Worm (Caenorhabditis elegans): ENCODE measurements around the gene F17A2.16.

Gene F17A2.16

DNA sequence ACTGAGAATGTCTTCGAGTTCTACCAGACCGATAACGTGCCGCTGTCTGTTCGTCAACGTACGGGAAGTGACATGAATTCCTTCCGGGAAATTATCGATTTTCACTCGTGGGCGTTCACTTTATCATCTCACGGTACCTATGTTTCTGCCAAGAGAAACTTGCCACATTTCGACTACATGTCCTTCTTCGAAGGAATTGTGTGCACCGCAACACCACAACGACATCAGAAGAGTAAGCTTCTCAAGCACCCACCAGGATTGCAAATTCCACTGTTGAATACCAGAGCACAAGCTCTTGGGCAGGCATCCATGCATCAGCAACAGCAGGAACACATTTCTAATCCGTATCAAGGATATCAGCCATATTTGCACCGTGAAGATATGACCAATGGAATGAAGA is 24.1 kb upstream of the F17A2.16 start:
- no peak for TF ChIP-seq ceh-36 (tag; optimal IDR thresholded peaks at IDR 0.05)
- TF ChIP-seq hmg-4 (GFP tag; optimal IDR thresholded peaks at IDR 0.05), result no peak
- TF ChIP-seq sea-1 (GFP tag; conservative IDR thresholded peaks at IDR 0.05), result no peak
- TF ChIP-seq F13C5.2 (tag; optimal IDR thresholded peaks at IDR 0.05), result no peak
- no peak for TF ChIP-seq hmbx-1 (tag; optimal IDR thresholded peaks at IDR 0.05)
- no peak for TF ChIP-seq ceh-13 (GFP tag; optimal IDR thresholded peaks at IDR 0.05)
- TF ChIP-seq ama-1 (optimal IDR thresholded peaks at IDR 0.05), result no peak
- no peak for TF ChIP-seq aly-1 (tag; optimal IDR thresholded peaks at IDR 0.05)
- no peak for TF ChIP-seq pes-1 (GFP tag; IDR thresholded peaks at IDR 0.05)
- TF ChIP-seq tbx-11 (GFP tag; IDR thresholded peaks at IDR 0.05), result no peak
- TF ChIP-seq B0310.2 (tag; optimal IDR thresholded peaks at IDR 0.05), result no peak
- TF ChIP-seq scrt-1 (GFP tag; IDR thresholded peaks at IDR 0.05), result no peak
- no peak for TF ChIP-seq ets-7 (tag; optimal IDR thresholded peaks at IDR 0.05)
- TF ChIP-seq tra-4 (tag; optimal IDR thresholded peaks at IDR 0.05), result no peak
- no peak for TF ChIP-seq flt-1 (GFP tag; IDR thresholded peaks at IDR 0.05)
- TF ChIP-seq hnd-1 (tag; optimal IDR thresholded peaks at IDR 0.05), result no peak
- no peak for TF ChIP-seq tbx-37 (GFP tag; conservative IDR thresholded peaks at IDR 0.05)

DNA sequence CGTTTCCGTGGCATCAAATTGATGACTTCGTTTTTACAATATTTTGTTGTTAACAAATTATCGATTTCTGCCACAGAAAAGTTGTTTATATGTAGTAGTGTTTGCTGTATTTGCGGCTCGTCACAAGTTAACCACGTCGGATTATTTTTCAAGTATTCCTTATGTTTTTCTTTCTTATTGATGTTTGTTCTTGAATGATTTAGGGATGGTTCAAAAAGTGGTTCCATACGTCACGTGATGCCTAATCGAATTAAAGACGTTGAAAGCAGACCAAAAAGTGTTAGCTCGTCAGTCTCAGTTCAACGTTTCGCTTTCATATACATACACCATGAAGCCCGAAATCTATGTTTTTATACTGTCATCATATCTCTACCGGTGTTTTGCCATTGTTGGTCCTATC is 22.8 kb upstream of the F17A2.16 start, which contains the start of gene lips-2:
lips-2 (plus strand) TSS at position 301 of the 400 bp plus-strand sequence.
- TF ChIP-seq flt-1 (GFP tag; IDR thresholded peaks at IDR 0.05) (no peak), ets-7 (tag; optimal IDR thresholded peaks at IDR 0.05) (no peak), ceh-36 (tag; optimal IDR thresholded peaks at IDR 0.05) (no peak), tra-4 (tag; optimal IDR thresholded peaks at IDR 0.05) (no peak), aly-1 (tag; optimal IDR thresholded peaks at IDR 0.05) (no peak), F13C5.2 (tag; optimal IDR thresholded peaks at IDR 0.05) (no peak), ceh-13 (GFP tag; optimal IDR thresholded peaks at IDR 0.05) (no peak)

DNA sequence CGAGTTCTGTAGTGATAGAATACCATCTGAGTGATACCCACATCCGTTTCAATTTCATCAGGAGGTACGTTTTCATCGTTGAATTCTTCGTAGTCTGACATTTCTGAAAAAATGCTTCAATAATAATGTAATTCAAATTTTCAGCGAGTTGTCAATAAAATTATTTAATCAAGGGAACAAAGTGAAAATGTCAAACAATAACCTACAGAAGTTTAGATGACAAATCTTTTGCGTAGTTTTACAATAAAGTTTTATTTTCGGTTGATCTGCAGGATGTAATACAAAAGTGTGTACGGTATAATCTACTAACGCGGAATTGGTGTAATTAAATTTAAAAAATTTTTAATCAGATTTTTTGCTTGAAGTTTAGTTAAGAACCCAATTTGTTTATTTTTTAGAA is 20.0 kb upstream of the F17A2.16 start, which contains the start of gene C04B4.5:
C04B4.5 (minus strand) TSS at position 101 of the 400 bp plus-strand sequence.
- TF ChIP-seq tra-4 (tag; optimal IDR thresholded peaks at IDR 0.05) (no peak), hmbx-1 (tag; optimal IDR thresholded peaks at IDR 0.05) (no peak), ama-1 (optimal IDR thresholded peaks at IDR 0.05) (no peak), ceh-36 (tag; optimal IDR thresholded peaks at IDR 0.05) (no peak), ceh-13 (GFP tag; optimal IDR thresholded peaks at IDR 0.05) (no peak), tbx-37 (GFP tag; conservative IDR thresholded peaks at IDR 0.05) (no peak), B0310.2 (tag; optimal IDR thresholded peaks at IDR 0.05) (no peak), hnd-1 (tag; optimal IDR thresholded peaks at IDR 0.05) (no peak), pes-1 (GFP tag; IDR thresholded peaks at IDR 0.05) (no peak), hmg-4 (GFP tag; optimal IDR thresholded peaks at IDR 0.05) (no peak), sea-1 (GFP tag; conservative IDR thresholded peaks at IDR 0.05) (no peak), flt-1 (GFP tag; IDR thresholded peaks at IDR 0.05) (no peak), F13C5.2 (tag; optimal IDR thresholded peaks at IDR 0.05) (no peak), aly-1 (tag; optimal IDR thresholded peaks at IDR 0.05) (no peak), scrt-1 (GFP tag; IDR thresholded peaks at IDR 0.05) (no peak), ets-7 (tag; optimal IDR thresholded peaks at IDR 0.05) (no peak), tbx-11 (GFP tag; IDR thresholded peaks at IDR 0.05) (no peak)

DNA sequence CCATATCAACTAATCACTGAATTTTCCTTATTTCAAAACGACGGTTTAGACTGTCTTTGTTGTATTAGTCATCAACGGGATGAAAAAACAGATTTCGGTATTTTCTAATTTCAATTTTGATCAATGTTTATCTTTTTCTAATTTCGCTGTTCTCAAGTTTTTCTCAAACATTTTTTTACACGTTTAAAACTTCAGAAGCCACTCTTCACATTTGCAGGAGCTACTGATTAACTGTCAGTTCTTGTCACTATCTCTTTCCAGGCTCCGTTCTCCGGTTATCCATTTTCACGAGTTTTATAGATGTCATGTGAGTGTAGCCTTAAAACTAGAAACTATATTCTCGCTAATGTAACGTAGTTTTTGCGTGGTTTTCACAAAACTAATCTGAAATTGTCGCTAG is 17.7 kb upstream of the F17A2.16 start, which contains the start of gene C04B4.4:
C04B4.4 (plus strand) TSS at position 301 of the 400 bp plus-strand sequence.
- TF ChIP-seq ama-1 (optimal IDR thresholded peaks at IDR 0.05) (no peak), F13C5.2 (tag; optimal IDR thresholded peaks at IDR 0.05) (no peak), tra-4 (tag; optimal IDR thresholded peaks at IDR 0.05) (no peak), tbx-11 (GFP tag; IDR thresholded peaks at IDR 0.05) (no peak), flt-1 (GFP tag; IDR thresholded peaks at IDR 0.05) (no peak), ceh-36 (tag; optimal IDR thresholded peaks at IDR 0.05) (no peak), hmbx-1 (tag; optimal IDR thresholded peaks at IDR 0.05) (no peak), hnd-1 (tag; optimal IDR thresholded peaks at IDR 0.05) (no peak), B0310.2 (tag; optimal IDR thresholded peaks at IDR 0.05) (no peak), sea-1 (GFP tag; conservative IDR thresholded peaks at IDR 0.05) (no peak), hmg-4 (GFP tag; optimal IDR thresholded peaks at IDR 0.05) (no peak), tbx-37 (GFP tag; conservative IDR thresholded peaks at IDR 0.05) (no peak), aly-1 (tag; optimal IDR thresholded peaks at IDR 0.05) (no peak), ets-7 (tag; optimal IDR thresholded peaks at IDR 0.05) (no peak), pes-1 (GFP tag; IDR thresholded peaks at IDR 0.05) (no peak), ceh-13 (GFP tag; optimal IDR thresholded peaks at IDR 0.05) (no peak)

DNA sequence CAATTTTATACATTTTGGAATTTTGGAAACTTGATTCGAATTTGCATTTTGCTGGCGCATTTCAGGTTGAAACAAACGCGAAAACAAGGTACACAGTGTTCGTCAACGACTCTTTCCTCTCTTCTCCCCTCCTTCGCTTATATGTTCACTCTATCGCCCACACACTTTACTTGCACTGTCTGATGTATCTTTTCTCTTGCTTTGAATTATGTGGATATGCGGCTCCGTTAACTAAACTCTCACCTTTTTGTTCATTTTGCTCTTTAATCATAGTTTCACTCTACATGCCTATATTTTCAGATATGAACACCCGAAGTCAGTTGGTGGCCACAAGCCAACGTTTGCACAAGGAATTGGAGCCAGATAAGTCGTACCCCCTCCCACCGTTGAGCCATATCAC is 14.0 kb upstream of the F17A2.16 start, which contains the start of gene W06D11.1:
W06D11.1 (plus strand) TSS at position 301 of the 400 bp plus-strand sequence.
- TF ChIP-seq hnd-1 (tag; optimal IDR thresholded peaks at IDR 0.05), result no peak
- no peak for TF ChIP-seq ceh-36 (tag; optimal IDR thresholded peaks at IDR 0.05)
- TF ChIP-seq pes-1 (GFP tag; IDR thresholded peaks at IDR 0.05), result no peak
- TF ChIP-seq aly-1 (tag; optimal IDR thresholded peaks at IDR 0.05), result no peak

DNA sequence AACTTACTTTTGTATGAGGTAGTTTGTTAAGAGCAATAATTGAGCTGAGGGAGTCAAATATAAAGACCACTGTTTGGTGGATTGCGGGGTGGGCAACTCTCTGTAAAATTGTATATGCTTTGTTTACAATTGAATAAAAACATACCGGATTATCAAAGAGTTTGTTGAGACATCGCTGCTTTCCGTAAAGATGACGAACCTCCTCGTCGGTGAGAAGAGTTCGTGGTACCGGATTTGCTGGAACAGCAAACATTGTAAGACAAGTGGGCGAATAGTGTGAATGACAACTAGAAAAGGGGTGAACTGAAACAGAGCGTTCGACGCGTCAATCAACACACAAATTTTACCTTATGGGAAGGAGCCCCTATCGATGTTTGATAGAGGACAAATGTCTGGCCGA is 11.9 kb upstream of the F17A2.16 start, which contains the start of gene W06D11.2:
W06D11.2 (minus strand) TSS at position 339 of the 400 bp plus-strand sequence.
- no peak for TF ChIP-seq scrt-1 (GFP tag; IDR thresholded peaks at IDR 0.05)
- TF ChIP-seq tbx-37 (GFP tag; conservative IDR thresholded peaks at IDR 0.05), result no peak
- no peak for TF ChIP-seq hnd-1 (tag; optimal IDR thresholded peaks at IDR 0.05)
- no peak for TF ChIP-seq sea-1 (GFP tag; conservative IDR thresholded peaks at IDR 0.05)
- TF ChIP-seq pes-1 (GFP tag; IDR thresholded peaks at IDR 0.05), result no peak
- no peak for TF ChIP-seq ceh-13 (GFP tag; optimal IDR thresholded peaks at IDR 0.05)
- TF ChIP-seq tra-4 (tag; optimal IDR thresholded peaks at IDR 0.05), result no peak
- no peak for TF ChIP-seq hmbx-1 (tag; optimal IDR thresholded peaks at IDR 0.05)
- no peak for TF ChIP-seq hmg-4 (GFP tag; optimal IDR thresholded peaks at IDR 0.05)

DNA sequence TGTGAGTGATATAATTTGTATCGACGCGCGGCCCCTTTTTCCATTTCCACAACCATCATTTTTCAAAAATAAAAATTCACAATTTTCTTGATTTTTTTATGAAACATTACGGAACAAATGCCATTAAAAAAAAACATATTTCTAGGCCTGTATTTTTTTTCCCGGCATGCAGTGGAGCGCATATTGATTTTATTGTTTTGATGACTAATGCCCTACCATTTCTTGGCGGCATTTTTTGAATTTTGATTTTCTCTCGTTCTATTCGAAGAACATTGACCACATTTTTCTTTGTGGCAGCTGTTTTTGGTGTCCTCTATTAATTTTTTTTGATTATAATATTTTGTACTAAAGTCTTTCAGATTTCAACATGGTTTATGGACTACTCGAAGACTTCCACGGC is 9.9 kb upstream of the F17A2.16 start, which contains the start of gene W06D11.3:
W06D11.3 (plus strand) TSS at position 360 of the 400 bp plus-strand sequence.
- TF ChIP-seq tbx-37 (GFP tag; conservative IDR thresholded peaks at IDR 0.05) (no peak), aly-1 (tag; optimal IDR thresholded peaks at IDR 0.05) (no peak), hmg-4 (GFP tag; optimal IDR thresholded peaks at IDR 0.05) (no peak), hnd-1 (tag; optimal IDR thresholded peaks at IDR 0.05) (no peak), tra-4 (tag; optimal IDR thresholded peaks at IDR 0.05) (no peak), pes-1 (GFP tag; IDR thresholded peaks at IDR 0.05) (no peak), F13C5.2 (tag; optimal IDR thresholded peaks at IDR 0.05) (no peak), hmbx-1 (tag; optimal IDR thresholded peaks at IDR 0.05) (no peak), ceh-36 (tag; optimal IDR thresholded peaks at IDR 0.05) (no peak), sea-1 (GFP tag; conservative IDR thresholded peaks at IDR 0.05) (no peak)
